Fruit fly (Drosophila melanogaster) whole organism, embryonic: ENCODE results near the gene Mvl.

Source experiments
- Asciz ChIP-seq: fragments of 200-800 bp; sonication (Bioruptor generic); optimal IDR thresholded peaks from 2 replicates; lab custom pipeline; 2017; ENCODE audit warnings: missing biosample characterization, mild to moderate bottlenecking, missing genetic modification characterization, missing genetic modification reagents
- CG11398 ChIP-seq: fragments of 200-800 bp; sonication (Bioruptor generic); optimal IDR thresholded peaks from 2 replicates; lab custom pipeline; 2016; ENCODE audit warnings: missing biosample characterization, missing genetic modification characterization
- CG12219 ChIP-seq: fragments of 200-800 bp; sonication (Bioruptor generic); optimal IDR thresholded peaks from 3 replicates; lab custom pipeline; 2018; ENCODE audit warnings: missing biosample characterization, mild to moderate bottlenecking, missing genetic modification characterization
- CG12942 ChIP-seq: fragments of 200-800 bp; sonication (Bioruptor generic); optimal IDR thresholded peaks from 3 replicates; lab custom pipeline; 2016; ENCODE audit warnings: missing biosample characterization, missing genetic modification characterization
- CG16815 ChIP-seq: fragments of 200-800 bp; sonication (Bioruptor generic); optimal IDR thresholded peaks from 3 replicates; lab custom pipeline; 2017; ENCODE audit warnings: missing biosample characterization, mild to moderate bottlenecking, missing genetic modification characterization
- CG17385 ChIP-seq: fragments of 200-800 bp; sonication (Bioruptor generic); optimal IDR thresholded peaks from 3 replicates; lab custom pipeline; 2018; ENCODE audit warnings: missing biosample characterization, mild to moderate bottlenecking, missing genetic modification characterization
- CG17568 ChIP-seq: fragments of 200-800 bp; sonication (Bioruptor generic); optimal IDR thresholded peaks from 2 replicates; lab custom pipeline; 2018; ENCODE audit warnings: missing biosample characterization, mild to moderate bottlenecking, missing genetic modification characterization, moderate library complexity
- CG1792 ChIP-seq: fragments of 200-800 bp; sonication (Bioruptor generic); optimal IDR thresholded peaks from 2 replicates; lab custom pipeline; 2016; ENCODE audit warnings: missing biosample characterization, missing genetic modification characterization
- CG18476 ChIP-seq: fragments of 200-800 bp; sonication (Bioruptor generic); optimal IDR thresholded peaks from 2 replicates; lab custom pipeline; 2016; ENCODE audit warnings: missing biosample characterization, mild to moderate bottlenecking, missing genetic modification characterization
- CG3065 ChIP-seq: fragments of 200-800 bp; sonication (Bioruptor generic); optimal IDR thresholded peaks from 2 replicates; lab custom pipeline; 2016; ENCODE audit warnings: missing biosample characterization, missing genetic modification characterization
- CG31365 ChIP-seq: fragments of 200-800 bp; sonication (Bioruptor generic); optimal IDR thresholded peaks from 2 replicates; lab custom pipeline; 2018; ENCODE audit warnings: missing biosample characterization, mild to moderate bottlenecking, missing genetic modification characterization
- CG3163 ChIP-seq: fragments of 200-800 bp; sonication (Bioruptor generic); optimal IDR thresholded peaks from 3 replicates; lab custom pipeline; 2016; ENCODE audit warnings: missing biosample characterization, missing genetic modification characterization
- CG32772 ChIP-seq: fragments of 200-800 bp; sonication (Bioruptor generic); IDR thresholded peaks from 2 replicates; pipeline ENCODE4 v1.3.6; 2022; ENCODE audit warnings: missing biosample characterization, missing genetic modification characterization
- CG3838 ChIP-seq: fragments of 200-800 bp; sonication (Bioruptor generic); optimal IDR thresholded peaks from 3 replicates; lab custom pipeline; 2016; ENCODE audit warnings: missing biosample characterization, missing genetic modification characterization
- CG6654 ChIP-seq: fragments of 200-800 bp; sonication (Bioruptor generic); optimal IDR thresholded peaks from 2 replicates; lab custom pipeline; 2017; ENCODE audit warnings: missing biosample characterization, mild to moderate bottlenecking, missing genetic modification characterization
- CG7271 ChIP-seq: fragments of 200-800 bp; sonication (Bioruptor generic); optimal IDR thresholded peaks from 2 replicates; lab custom pipeline; 2018; ENCODE audit warnings: missing biosample characterization, mild to moderate bottlenecking, missing genetic modification characterization, moderate library complexity
- CG7357 ChIP-seq: fragments of 200-800 bp; sonication (Bioruptor generic); IDR thresholded peaks from 3 replicates; pipeline ENCODE4 v1.3.6; 2022; ENCODE audit warnings: missing biosample characterization, missing genetic modification characterization
- CG7372 ChIP-seq: fragments of 200-800 bp; sonication (Bioruptor generic); IDR thresholded peaks from 2 replicates; pipeline ENCODE4 v1.3.6; 2022; ENCODE audit warnings: missing biosample characterization, missing genetic modification characterization
- CG8089 ChIP-seq: fragments of 200-800 bp; sonication (Bioruptor generic); optimal IDR thresholded peaks from 3 replicates; lab custom pipeline; 2016; ENCODE audit warnings: missing biosample characterization, missing genetic modification characterization
- CG8359 ChIP-seq: fragments of 200-800 bp; sonication (Bioruptor generic); optimal IDR thresholded peaks from 2 replicates; lab custom pipeline; 2017; ENCODE audit warnings: missing biosample characterization, mild to moderate bottlenecking, missing genetic modification characterization, borderline replicate concordance
- CG8924 ChIP-seq: fragments of 200-800 bp; optimal IDR thresholded peaks from 3 replicates; lab custom pipeline; 2019; ENCODE audit warnings: missing biosample characterization, mild to moderate bottlenecking, missing genetic modification characterization, moderate library complexity
- Dip2 ChIP-seq: fragments of 200-800 bp; sonication (Bioruptor generic); IDR thresholded peaks from 2 replicates; pipeline ENCODE4 v1.3.6; 2022; ENCODE audit warnings: missing biosample characterization, missing genetic modification characterization
- Elba2 ChIP-seq: fragments of 200-800 bp; sonication (Bioruptor generic); optimal IDR thresholded peaks from 3 replicates; lab custom pipeline; 2016; ENCODE audit warnings: missing biosample characterization, missing genetic modification characterization
- HLH4C ChIP-seq: fragments of 200-800 bp; sonication (Bioruptor generic); IDR thresholded peaks from 3 replicates; pipeline ENCODE4 v1.3.6; 2022; ENCODE audit warnings: missing biosample characterization, missing genetic modification characterization; ENCODE audit not compliant: partially characterized antibody
- Hand ChIP-seq: fragments of 200-800 bp; sonication (Bioruptor generic); optimal IDR thresholded peaks from 2 replicates; lab custom pipeline; 2017; ENCODE audit warnings: mild to moderate bottlenecking, missing biosample characterization, missing genetic modification reagents, missing genetic modification characterization
- Hmr ChIP-seq: fragments of 200-800 bp; sonication (Bioruptor generic); optimal IDR thresholded peaks from 3 replicates; lab custom pipeline; 2017; ENCODE audit warnings: mild to moderate bottlenecking, missing biosample characterization, missing genetic modification reagents, missing genetic modification characterization
- Nf-YA ChIP-seq: fragments of 200-800 bp; sonication (Bioruptor generic); IDR thresholded peaks from 2 replicates; pipeline ENCODE4 v1.3.6; 2022; ENCODE audit warnings: missing biosample characterization, missing genetic modification characterization
- PHDP ChIP-seq: fragments of 200-800 bp; sonication (Bioruptor generic); optimal IDR thresholded peaks from 3 replicates; lab custom pipeline; 2018; ENCODE audit warnings: missing biosample characterization, mild to moderate bottlenecking, missing genetic modification characterization, moderate library complexity
- Scr ChIP-seq: fragments of 200-800 bp; sonication (Bioruptor generic); IDR thresholded peaks from 2 replicates; pipeline ENCODE4 v1.3.6; 2022; ENCODE audit warnings: missing biosample characterization, missing genetic modification characterization; ENCODE audit not compliant: partially characterized antibody
- Taf1 ChIP-seq: fragments of 200-800 bp; sonication (Bioruptor generic); IDR thresholded peaks from 2 replicates; pipeline ENCODE4 v1.3.6; 2022; ENCODE audit warnings: missing biosample characterization, missing genetic modification characterization
- aop ChIP-seq: fragments of 200-800 bp; sonication (Bioruptor generic); IDR thresholded peaks from 2 replicates; pipeline ENCODE4 v1.3.6; 2022; ENCODE audit warnings: missing biosample characterization, missing genetic modification characterization
- bigmax ChIP-seq: fragments of 200-800 bp; sonication (Bioruptor generic); optimal IDR thresholded peaks from 2 replicates; lab custom pipeline; 2018; ENCODE audit warnings: missing biosample characterization, mild to moderate bottlenecking, missing genetic modification characterization
- btn ChIP-seq: fragments of 200-800 bp; sonication (Bioruptor generic); optimal IDR thresholded peaks from 2 replicates; lab custom pipeline; 2016; ENCODE audit warnings: missing biosample characterization, missing genetic modification characterization
- dati ChIP-seq: fragments of 200-800 bp; sonication (Bioruptor generic); IDR thresholded peaks from 2 replicates; pipeline ENCODE4 v1.3.6; 2022; ENCODE audit warnings: missing biosample characterization, missing genetic modification characterization
- dmrt11E ChIP-seq: fragments of 200-800 bp; sonication (Bioruptor generic); optimal IDR thresholded peaks from 3 replicates; lab custom pipeline; 2018; ENCODE audit warnings: missing biosample characterization, mild to moderate bottlenecking, missing genetic modification characterization, moderate library complexity
- fd64A ChIP-seq: fragments of 200-800 bp; sonication (Bioruptor generic); optimal IDR thresholded peaks from 3 replicates; lab custom pipeline; 2018; ENCODE audit warnings: missing biosample characterization, mild to moderate bottlenecking, missing genetic modification characterization
- gce ChIP-seq: fragments of 200-800 bp; sonication (Bioruptor generic); IDR thresholded peaks from 3 replicates; pipeline ENCODE4 v1.3.6; 2022; ENCODE audit warnings: missing biosample characterization, missing genetic modification characterization
- ind ChIP-seq: fragments of 200-800 bp; sonication (Bioruptor generic); optimal IDR thresholded peaks from 3 replicates; lab custom pipeline; 2016; ENCODE audit warnings: missing biosample characterization, missing genetic modification characterization
- lbe ChIP-seq: fragments of 200-800 bp; sonication (Bioruptor generic); optimal IDR thresholded peaks from 2 replicates; lab custom pipeline; 2016; ENCODE audit warnings: missing biosample characterization, mild to moderate bottlenecking, missing genetic modification characterization
- nau ChIP-seq: fragments of 200-800 bp; sonication (Bioruptor generic); optimal IDR thresholded peaks from 3 replicates; lab custom pipeline; 2017; ENCODE audit warnings: missing biosample characterization, mild to moderate bottlenecking, missing genetic modification characterization, missing genetic modification reagents
- oc ChIP-seq: fragments of 200-800 bp; sonication (Bioruptor generic); optimal IDR thresholded peaks from 2 replicates; lab custom pipeline; 2018; ENCODE audit warnings: missing biosample characterization, mild to moderate bottlenecking, missing genetic modification characterization, moderate library complexity
- pan ChIP-seq, 4 experiments: fragments of >200 bp in 3 of 4; fragments of 200-800 bp in 1 of 4; sonication (Bioruptor generic) in 1 of 4; optimal IDR thresholded peaks in 3 of 4; IDR thresholded peaks in 1 of 4; 2 replicates each; pipeline versions ENCODE4 v1.3.6 to Lab custom; 2017 to 2022; ENCODE audit warnings: missing biosample characterization in 2 of 4, missing genetic modification characterization in 2 of 4, mixed read lengths in 1 of 4
- phol ChIP-seq: fragments of 200-800 bp; sonication (Bioruptor generic); optimal IDR thresholded peaks from 3 replicates; lab custom pipeline; 2018; ENCODE audit warnings: missing biosample characterization, mild to moderate bottlenecking, missing genetic modification characterization, moderate library complexity
- slou ChIP-seq: fragments of 200-800 bp; sonication (Bioruptor generic); optimal IDR thresholded peaks from 3 replicates; lab custom pipeline; 2016; ENCODE audit warnings: missing biosample characterization, missing genetic modification characterization
- usp ChIP-seq: fragments of >200 bp; optimal IDR thresholded peaks from 2 replicates; lab custom pipeline; 2017; ENCODE audit warnings: missing biosample characterization, missing genetic modification characterization
- vvl ChIP-seq: fragments of 200-800 bp; sonication (Bioruptor generic); IDR thresholded peaks from 2 replicates; pipeline ENCODE4 v1.3.6; 2022; ENCODE audit warnings: missing biosample characterization, missing genetic modification characterization
- zf30C ChIP-seq: fragments of 200-800 bp; sonication (Bioruptor generic); optimal IDR thresholded peaks from 3 replicates; lab custom pipeline; 2018; ENCODE audit warnings: missing biosample characterization, mild to moderate bottlenecking, missing genetic modification characterization
- zfh2 ChIP-seq: fragments of 200-800 bp; sonication (Bioruptor generic); optimal IDR thresholded peaks from 2 replicates; lab custom pipeline; 2016; ENCODE audit warnings: missing biosample characterization, missing genetic modification characterization

Mvl gene

dm6 chr3R:21064000-21064924, 3.7 kb upstream of the Mvl start, which contains the start of gene Cortactin (continued):
- TF ChIP-seq PHDP (tag; lab: Kevin White, UChicago) (no peak), CG8089 (GFP tag; lab: Kevin White, UChicago) (no peak), CG16815 (GFP tag; lab: Kevin White, UChicago) (no peak), usp (GFP tag; lab: Kevin White, UChicago) (no peak), HLH4C (GFP tag; lab: Robert Waterston, UW) (peak; percentile 92), vvl (GFP tag; lab: Robert Waterston, UW) (peak; percentile 65; the same call in 1 of the 2 replicates), dati (GFP tag; lab: Robert Waterston, UW) (no peak), CG31365 (tag; lab: Kevin White, UChicago) (no peak), Scr (peak; percentile 87), CG3065 (GFP tag; lab: Kevin White, UChicago) (no peak), dmrt11E (no peak), ind (GFP tag; lab: Kevin White, UChicago) (no peak), CG11398 (no peak), bigmax (GFP tag; lab: Kevin White, UChicago) (peak; percentile 4), CG7372 (no peak), oc (tag; lab: Kevin White, UChicago) (no peak), CG8359 (GFP tag; lab: Kevin White, UChicago) (no peak), CG3838 (no peak), lbe (GFP tag; lab: Kevin White, UChicago) (no peak), pan (optimal IDR thresholded peaks at IDR 0.05; lab: Kevin White, UChicago) (no peak), pan (GFP tag; optimal IDR thresholded peaks at IDR 0.05 in 1 of 2, IDR thresholded peaks at IDR 0.05 in 1 of 2) (no peak), slou (GFP tag; lab: Kevin White, UChicago) (no peak), Hand (GFP tag; lab: Kevin White, UChicago) (no peak), CG32772 (GFP tag; lab: Robert Waterston, UW) (no peak), CG18476 (GFP tag; lab: Kevin White, UChicago) (no peak), CG8924 (tag; lab: Kevin White, UChicago) (no peak), CG6654 (GFP tag; lab: Kevin White, UChicago) (no peak), CG12219 (GFP tag; lab: Kevin White, UChicago) (no peak), Dip2 (no peak), CG3163 (GFP tag; lab: Kevin White, UChicago) (no peak), CG7271 (tag; lab: Kevin White, UChicago) (no peak), Elba2 (no peak), phol (tag; lab: Kevin White, UChicago) (peak; percentile 32), btn (GFP tag; lab: Kevin White, UChicago) (no peak), Nf-YA (GFP tag; lab: Robert Waterston, UW) (no peak), nau (GFP tag; lab: Kevin White, UChicago) (no peak), CG17568 (GFP tag; lab: Kevin White, UChicago) (no peak), CG1792 (no peak), CG17385 (GFP tag; lab: Kevin White, UChicago) (no peak), fd64A (no peak), Hmr (no peak), CG7357 (GFP tag; lab: Robert Waterston, UW) (no peak), zfh2 (GFP tag; lab: Kevin White, UChicago) (peak; percentile 11), Taf1 (GFP tag; lab: Robert Waterston, UW) (no peak), Asciz (GFP tag; lab: Kevin White, UChicago) (no peak), zf30C (GFP tag; lab: Kevin White, UChicago) (no peak), aop (GFP tag; lab: Robert Waterston, UW) (no peak; the same call in 1 of the 2 replicates), gce (GFP tag; lab: Robert Waterston, UW) (no peak; the same call in 2 of the 3 replicates), CG12942 (GFP tag; lab: Kevin White, UChicago) (no peak)
